Worm (Caenorhabditis elegans) whole organism, early embryonic: ENCODE measurements around the gene T24H10.1.

Experiments used
- ama-1 ChIP-seq: fragments of 150-350 bp; optimal IDR thresholded peaks from 2 replicates; lab custom pipeline; 2014
- ceh-36 ChIP-seq: sonication (generic microtip); optimal IDR thresholded peaks from 2 replicates; lab custom pipeline; 2016; ENCODE audit warnings: missing genetic modification characterization, inconsistent platforms, missing compliant biosample characterization
- hnd-1 ChIP-seq: sonication (generic microtip); optimal IDR thresholded peaks from 2 replicates; lab custom pipeline; 2016; ENCODE audit warnings: missing genetic modification characterization, missing compliant biosample characterization
- pes-1 ChIP-seq: fragments of 200-800 bp; sonication (Bioruptor generic); IDR thresholded peaks from 2 replicates; pipeline ENCODE4 v1.3.6; 2022; ENCODE audit warnings: missing genetic modification reagents, missing genetic modification characterization, missing compliant biosample characterization
- tbx-37 ChIP-seq: fragments of 200-800 bp; sonication (Bioruptor generic); conservative IDR thresholded peaks from 2 replicates; pipeline ENCODE4 v1.3.6; 2022; ENCODE audit warnings: missing genetic modification reagents, missing genetic modification characterization, missing compliant biosample characterization

ce11 chrII:9120813-9121554, 21.8 kb downstream of the T24H10.1 start:
- TF ChIP-seq hnd-1 (no peak), ama-1 (lab: Kevin White, UChicago) (no peak), ceh-36 (no peak), pes-1 (no peak), tbx-37 (GFP tag; lab: Robert Waterston, UW) (no peak)
